Worm (Caenorhabditis elegans): ENCODE data around the gene clec-169.

Gene clec-169

DNA sequence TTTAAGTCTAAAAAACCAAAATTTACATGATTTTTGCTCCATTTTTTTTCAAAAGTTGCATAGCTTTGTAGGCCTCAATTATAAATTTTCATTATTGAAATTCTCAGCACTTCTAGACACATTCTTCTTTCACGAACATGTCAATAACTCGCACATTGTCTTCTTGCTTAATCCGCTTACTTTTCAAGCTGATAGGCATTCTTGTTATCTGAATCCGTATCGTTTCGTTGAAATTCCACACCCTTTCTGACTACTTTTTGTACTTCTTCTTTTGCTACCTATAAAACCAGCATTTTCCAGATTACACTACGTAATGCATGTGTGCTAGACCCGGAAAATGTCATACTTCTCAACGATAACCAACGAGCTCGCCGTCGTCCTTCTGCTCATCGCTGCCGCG, 44.8 kb upstream of the clec-169 start, which contains the start of gene W09G12.9:
W09G12.9 (plus strand) TSS at position 301 of the 400 bp plus-strand sequence.
- no peak for TF ChIP-seq lsy-2 (tag; optimal IDR thresholded peaks at IDR 0.05)
- TF ChIP-seq egl-27 (tag; optimal IDR thresholded peaks at IDR 0.05), result no peak
- TF ChIP-seq R02D3.7 (tag; optimal IDR thresholded peaks at IDR 0.05), result no peak
- no peak for TF ChIP-seq mab-5 (tag; optimal IDR thresholded peaks at IDR 0.05)
- no peak for TF ChIP-seq nhr-23 (tag; optimal IDR thresholded peaks at IDR 0.05)
- TF ChIP-seq mbf-1 (tag; optimal IDR thresholded peaks at IDR 0.05), result no peak
- no peak for TF ChIP-seq blmp-1 (tag; optimal IDR thresholded peaks at IDR 0.05; ENCODE audit: insufficient read depth)

DNA sequence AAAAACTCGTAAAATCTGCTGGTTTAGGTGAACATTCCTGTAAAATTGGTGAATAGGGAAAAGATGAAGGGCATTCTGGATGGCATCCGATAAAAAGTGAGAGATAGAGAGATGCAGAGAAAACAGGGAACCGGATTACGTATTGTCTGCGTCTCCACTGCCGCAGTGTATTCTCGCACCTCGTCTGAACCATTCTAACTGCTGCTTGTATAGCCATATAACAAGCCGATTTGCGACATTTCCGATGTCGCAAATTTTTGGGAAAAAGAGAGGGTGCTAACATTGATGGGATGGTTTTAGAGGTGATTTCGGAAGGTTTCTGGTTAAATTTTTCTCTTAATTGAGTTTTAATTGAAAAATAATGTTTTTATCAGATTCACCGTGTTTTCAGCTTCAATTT, 40.0 kb upstream of the clec-169 start, which contains the start of gene W09G12.10:
W09G12.10 (minus strand) TSS at position 121 of the 400 bp plus-strand sequence.
- TF ChIP-seq peb-1 (tag; optimal IDR thresholded peaks at IDR 0.05) (peak; percentile 22), nhr-25 (tag; optimal IDR thresholded peaks at IDR 0.05) (peak; percentile 5), alr-1 (tag; optimal IDR thresholded peaks at IDR 0.05) (no peak)

DNA sequence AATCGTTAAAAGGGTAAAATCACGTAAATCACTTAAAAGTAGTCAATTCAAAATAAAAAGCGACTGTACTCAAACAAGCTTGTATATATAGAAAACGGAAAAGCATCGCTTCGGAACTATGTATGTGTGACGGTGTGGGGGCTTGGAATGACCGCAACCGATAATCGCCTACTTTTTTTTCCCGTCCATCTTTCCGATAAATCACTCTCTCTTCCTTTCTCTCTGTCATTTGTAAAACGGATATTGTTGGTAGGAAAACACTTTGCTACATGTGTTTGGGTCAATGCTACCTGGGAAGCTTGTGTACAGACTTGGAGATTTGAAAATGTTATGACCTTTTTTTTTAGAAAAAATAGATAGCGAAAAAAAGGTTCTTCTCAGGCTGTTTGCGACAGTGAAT, 36.3 kb upstream of the clec-169 start:
- no peak for TF ChIP-seq blmp-1 (tag; optimal IDR thresholded peaks at IDR 0.05; ENCODE audit: insufficient read depth)

DNA sequence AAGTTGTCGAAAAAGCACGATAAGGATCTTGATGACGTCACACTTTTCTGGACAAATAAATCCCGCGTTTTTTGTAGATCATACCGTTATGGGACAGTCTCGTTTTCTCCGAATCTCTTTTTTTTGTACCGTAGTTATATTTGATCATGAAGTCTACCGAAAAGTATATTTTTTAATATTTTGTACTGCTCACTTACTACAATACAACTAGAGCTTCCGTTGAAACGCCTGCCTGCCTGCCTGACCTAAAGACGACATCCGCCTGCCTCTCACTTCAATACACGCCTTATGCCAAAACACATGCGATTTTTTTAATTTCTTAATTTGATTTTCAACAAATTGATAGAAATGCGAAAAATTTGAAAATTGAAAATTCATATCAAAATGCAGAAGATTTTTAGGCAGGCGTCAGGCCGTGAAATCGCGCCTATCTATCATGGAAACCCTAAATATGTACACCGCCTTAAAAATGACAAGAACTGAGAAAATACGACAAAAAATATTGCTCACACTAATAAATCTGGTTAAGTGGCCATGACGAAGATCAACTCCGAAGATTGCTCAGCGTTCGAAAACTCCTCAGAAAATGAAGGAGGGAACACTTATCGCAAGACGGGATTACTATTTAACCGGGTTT, 35.4 kb upstream of the clec-169 start, which contains the start of gene W09G12.8:
W09G12.8 (plus strand) TSS at position 587 of the 637 bp plus-strand sequence.
- TF ChIP-seq dmd-4 (tag; optimal IDR thresholded peaks at IDR 0.05), result no peak
- TF ChIP-seq elt-1 (tag; optimal IDR thresholded peaks at IDR 0.05), result no peak
- TF ChIP-seq blmp-1 (tag; optimal IDR thresholded peaks at IDR 0.05; ENCODE audit: insufficient read depth), result no peak
- no peak for TF ChIP-seq unc-39 (tag; optimal IDR thresholded peaks at IDR 0.05)
- no peak for TF ChIP-seq nhr-6 (tag; optimal IDR thresholded peaks at IDR 0.05)
- TF ChIP-seq sem-4 (tag; optimal IDR thresholded peaks at IDR 0.05), result no peak
- no peak for TF ChIP-seq C34F6.9 (tag; optimal IDR thresholded peaks at IDR 0.05)
- TF ChIP-seq fos-1 (tag; optimal IDR thresholded peaks at IDR 0.05), result no peak
- no peak for TF ChIP-seq lin-13 (GFP tag; optimal IDR thresholded peaks at IDR 0.05)
- no peak for TF ChIP-seq unc-62 (GFP tag; optimal IDR thresholded peaks at IDR 0.05)
- TF ChIP-seq lin-39 (tag; optimal IDR thresholded peaks at IDR 0.05), result no peak
- no peak for TF ChIP-seq ZK546.5 (tag; optimal IDR thresholded peaks at IDR 0.05)
- no peak for TF ChIP-seq sma-3 (GFP tag; optimal IDR thresholded peaks at IDR 0.05)
- no peak for TF ChIP-seq nhr-10 (tag; optimal IDR thresholded peaks at IDR 0.05)
- no peak for TF ChIP-seq ceh-82 (tag; optimal IDR thresholded peaks at IDR 0.05)

DNA sequence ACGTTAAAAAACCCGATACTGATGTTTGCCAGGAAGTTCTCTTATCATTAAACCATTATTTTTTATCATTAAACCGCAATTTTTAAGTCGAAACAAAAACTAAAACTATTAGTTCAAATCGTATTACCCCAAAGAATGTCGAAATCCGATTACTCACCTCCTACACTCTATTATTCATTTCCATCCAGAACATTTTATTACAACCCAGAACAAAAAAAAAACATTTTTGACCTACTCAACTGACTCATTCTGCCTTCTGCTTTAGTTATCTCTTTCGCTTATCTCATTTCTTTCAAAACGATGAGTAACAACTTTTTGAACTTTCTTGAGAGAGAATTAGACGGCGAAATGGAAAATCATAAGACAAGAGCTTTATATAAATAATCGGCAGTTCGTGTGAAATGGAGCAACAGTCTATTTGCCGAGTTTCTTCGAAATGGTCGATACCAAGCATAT, 32.4 kb upstream of the clec-169 start, which contains the start of gene W09G12.7:
W09G12.7 (plus strand) TSS at position 406 of the 456 bp plus-strand sequence.
- TF ChIP-seq fos-1 (tag; optimal IDR thresholded peaks at IDR 0.05) (peak; percentile 72), nhr-25 (tag; optimal IDR thresholded peaks at IDR 0.05) (no peak)

DNA sequence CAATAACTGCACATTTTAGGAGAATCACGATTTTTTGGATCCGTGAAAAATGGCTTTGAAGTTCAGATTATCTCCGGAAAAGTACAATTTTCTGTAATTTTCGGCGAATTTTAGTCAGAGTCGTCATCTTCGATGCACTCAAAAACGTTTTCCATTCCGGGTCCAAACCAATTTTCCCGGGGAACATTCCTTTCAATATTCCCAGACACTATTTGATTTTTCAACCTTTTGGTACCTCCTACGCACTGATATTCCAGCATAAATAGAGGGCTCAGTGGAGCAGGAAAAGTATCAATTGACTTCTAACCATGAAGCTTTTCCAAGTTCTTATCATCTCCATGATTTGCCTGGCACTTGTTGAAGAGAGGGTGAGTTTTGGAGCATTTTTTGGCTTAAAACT, 29.5 kb upstream of the clec-169 start, which contains the start of gene W09G12.6:
W09G12.6 (plus strand) TSS at position 301 of the 400 bp plus-strand sequence.
- TF ChIP-seq elt-3 (tag; optimal IDR thresholded peaks at IDR 0.05), result no peak
- no peak for TF ChIP-seq fos-1 (tag; optimal IDR thresholded peaks at IDR 0.05)
- no peak for TF ChIP-seq Y55F3AM.14 (GFP tag; optimal IDR thresholded peaks at IDR 0.05)
- no peak for TF ChIP-seq unc-62 (GFP tag; optimal IDR thresholded peaks at IDR 0.05)
- no peak for TF ChIP-seq ztf-11 (tag; optimal IDR thresholded peaks at IDR 0.05)
- TF ChIP-seq elt-1 (tag; optimal IDR thresholded peaks at IDR 0.05), result no peak
- no peak for TF ChIP-seq nhr-6 (tag; optimal IDR thresholded peaks at IDR 0.05)
- TF ChIP-seq nhr-10 (tag; optimal IDR thresholded peaks at IDR 0.05), result no peak
- TF ChIP-seq sma-9 (GFP tag; optimal IDR thresholded peaks at IDR 0.05), result no peak
- TF ChIP-seq sma-9 (tag; optimal IDR thresholded peaks at IDR 0.05), result no peak
- TF ChIP-seq C34F6.9 (tag; optimal IDR thresholded peaks at IDR 0.05), result no peak
